Worm (Caenorhabditis elegans) whole organism, young adult: Measurements from ENCODE around the gene F07H5.10.
A peak's percentile ranks its signal among the peaks of the same experiment; 100 is the strongest.

Experiments used
- B0019.2 ChIP-seq: fragments of 200-800 bp; sonication (Bioruptor generic); conservative IDR thresholded peaks from 2 replicates; pipeline ENCODE4 v1.3.6; 2022; ENCODE audit warnings: missing genetic modification reagents, missing genetic modification characterization, missing compliant biosample characterization
- F10E7.11 ChIP-seq: sonication (generic microtip); optimal IDR thresholded peaks from 2 replicates; lab custom pipeline; 2017; ENCODE audit warnings: mild to moderate bottlenecking, missing genetic modification characterization, moderate library complexity, missing compliant biosample characterization
- F37B4.10 ChIP-seq: fragments of 200-800 bp; sonication (Bioruptor generic); IDR thresholded peaks from 2 replicates; pipeline ENCODE4 v1.3.6; 2022; ENCODE audit warnings: missing genetic modification characterization, missing compliant biosample characterization
- F49E8.2 ChIP-seq: sonication (generic microtip); optimal IDR thresholded peaks from 3 replicates; lab custom pipeline; 2017; ENCODE audit warnings: missing genetic modification characterization, mild to moderate bottlenecking, missing compliant biosample characterization, antibody characterized with exemption, moderate library complexity; ENCODE audit not compliant: insufficient read depth
- T07F8.4 ChIP-seq: sonication (generic microtip); optimal IDR thresholded peaks from 2 replicates; lab custom pipeline; 2016; ENCODE audit warnings: mild to moderate bottlenecking, missing genetic modification characterization, moderate library complexity, missing compliant biosample characterization
- Y95B8A.8 ChIP-seq: fragments of 200-800 bp; sonication (Bioruptor generic); IDR thresholded peaks from 2 replicates; pipeline ENCODE4 v1.3.6; 2022; ENCODE audit warnings: missing genetic modification reagents, missing genetic modification characterization, missing compliant biosample characterization
- atf-7 ChIP-seq: sonication (generic microtip); optimal IDR thresholded peaks from 2 replicates; lab custom pipeline; 2017; ENCODE audit warnings: mild to moderate bottlenecking, missing genetic modification characterization, missing compliant biosample characterization
- bed-2 ChIP-seq: fragments of 200-800 bp; sonication (Bioruptor generic); IDR thresholded peaks from 2 replicates; pipeline ENCODE4 v1.3.6; 2022; ENCODE audit warnings: missing genetic modification reagents, missing genetic modification characterization, missing compliant biosample characterization
- cebp-2 ChIP-seq: fragments of 200-800 bp; sonication (Bioruptor generic); IDR thresholded peaks from 2 replicates; pipeline ENCODE4 v1.3.6; 2022; ENCODE audit warnings: missing genetic modification characterization, missing compliant biosample characterization
- ceh-27 ChIP-seq: fragments of 200-800 bp; sonication (Bioruptor generic); optimal IDR thresholded peaks from 2 replicates; lab custom pipeline; 2018; ENCODE audit warnings: mild to moderate bottlenecking, missing genetic modification characterization, moderate library complexity, missing compliant biosample characterization
- ceh-91 ChIP-seq: fragments of 200-800 bp; sonication (Bioruptor generic); IDR thresholded peaks from 2 replicates; pipeline ENCODE4 v1.3.6; 2022; ENCODE audit warnings: missing genetic modification reagents, missing genetic modification characterization, missing compliant biosample characterization
- egl-44 ChIP-seq: fragments of 200-800 bp; sonication (Bioruptor generic); IDR thresholded peaks from 2 replicates; pipeline ENCODE4 v1.3.6; 2022; ENCODE audit warnings: missing genetic modification reagents, missing genetic modification characterization, missing compliant biosample characterization
- fkh-3 ChIP-seq: sonication (generic microtip); optimal IDR thresholded peaks from 2 replicates; lab custom pipeline; 2016; ENCODE audit warnings: mild to moderate bottlenecking, missing genetic modification characterization, missing compliant biosample characterization
- let-607 ChIP-seq, 2 experiments: fragments of 200-800 bp in 1 of 2; sonication (Bioruptor generic) in 1 of 2; sonication (generic microtip) in 1 of 2; optimal IDR thresholded peaks; 2 replicates each; lab custom pipeline; 2016 to 2018; ENCODE audit warnings: mild to moderate bottlenecking in 2 of 2, missing compliant biosample characterization in 2 of 2, missing genetic modification characterization in 2 of 2, moderate library complexity in 2 of 2, missing genotype in 1 of 2
- lin-26 ChIP-seq: fragments of 200-800 bp; sonication (Bioruptor generic); IDR thresholded peaks from 2 replicates; pipeline ENCODE4 v1.3.6; 2022; ENCODE audit warnings: missing genetic modification reagents, missing genetic modification characterization, missing compliant biosample characterization
- lin-40 ChIP-seq: sonication (generic microtip); optimal IDR thresholded peaks from 2 replicates; lab custom pipeline; 2016; ENCODE audit warnings: missing genetic modification characterization, mild to moderate bottlenecking, missing compliant biosample characterization, missing genotype, missing genetic modification reagents
- lsy-27 ChIP-seq: sonication (generic microtip); optimal IDR thresholded peaks from 2 replicates; lab custom pipeline; 2017; ENCODE audit warnings: missing genetic modification characterization, mild to moderate bottlenecking, missing compliant biosample characterization, antibody characterized with exemption, missing genotype, borderline replicate concordance; ENCODE audit not compliant: insufficient read depth
- madf-8 ChIP-seq: fragments of 200-800 bp; sonication (Bioruptor generic); conservative IDR thresholded peaks from 2 replicates; pipeline ENCODE4 v1.3.6; 2022; ENCODE audit warnings: missing genetic modification reagents, missing genetic modification characterization, missing compliant biosample characterization
- mxl-1 ChIP-seq: sonication (generic microtip); optimal IDR thresholded peaks from 2 replicates; lab custom pipeline; 2016; ENCODE audit warnings: missing genetic modification characterization, missing compliant biosample characterization
- nfya-1 ChIP-seq: sonication (generic microtip); optimal IDR thresholded peaks from 2 replicates; lab custom pipeline; 2017; ENCODE audit warnings: antibody characterized with exemption, missing compliant biosample characterization, missing genetic modification characterization, borderline replicate concordance; ENCODE audit not compliant: insufficient read depth
- nfya-2 ChIP-seq: fragments of 200-800 bp; sonication (Bioruptor generic); IDR thresholded peaks from 2 replicates; pipeline ENCODE4 v1.3.6; 2022; ENCODE audit warnings: missing genetic modification reagents, missing genetic modification characterization, missing compliant biosample characterization
- nfyb-1 ChIP-seq: fragments of 200-800 bp; sonication (Bioruptor generic); IDR thresholded peaks from 2 replicates; pipeline ENCODE4 v1.3.6; 2022; ENCODE audit warnings: missing genetic modification reagents, missing genetic modification characterization, missing compliant biosample characterization
- nhr-27 ChIP-seq: fragments of 200-800 bp; sonication (Bioruptor generic); optimal IDR thresholded peaks from 2 replicates; lab custom pipeline; 2018; ENCODE audit warnings: mild to moderate bottlenecking, missing genetic modification characterization, moderate library complexity, missing compliant biosample characterization
- nhr-90 ChIP-seq: sonication (generic microtip); optimal IDR thresholded peaks from 2 replicates; lab custom pipeline; 2016; ENCODE audit warnings: missing genotype, mild to moderate bottlenecking, missing genetic modification characterization, missing compliant biosample characterization
- pha-4 ChIP-seq: fragments of 150-350 bp; sonication (generic microtip); optimal IDR thresholded peaks from 2 replicates; lab custom pipeline; 2014; ENCODE audit warnings: missing biosample characterization, missing genetic modification reagents, missing genetic modification characterization
- rpc-1 ChIP-seq, 2 experiments: fragments of 150-350 bp in 1 of 2; sonication (generic microtip) in 1 of 2; optimal IDR thresholded peaks; 2 replicates each; lab custom pipeline; 2014 to 2018; ENCODE audit warnings: missing biosample characterization in 1 of 2, missing genetic modification characterization in 1 of 2, missing genetic modification reagents in 1 of 2, missing genotype in 1 of 2
- sea-2 ChIP-seq: fragments of 200-800 bp; sonication (Bioruptor generic); IDR thresholded peaks from 2 replicates; pipeline ENCODE4 v1.3.6; 2022; ENCODE audit warnings: missing genetic modification characterization, missing compliant biosample characterization
- snpc-1.1 ChIP-seq: sonication (generic microtip); optimal IDR thresholded peaks from 2 replicates; lab custom pipeline; 2017; ENCODE audit warnings: missing genetic modification characterization, mild to moderate bottlenecking, missing compliant biosample characterization, antibody characterized with exemption, moderate library complexity, missing genotype, missing genetic modification reagents; ENCODE audit not compliant: insufficient read depth
- snpc-3.4 ChIP-seq: sonication (generic microtip); optimal IDR thresholded peaks from 2 replicates; lab custom pipeline; 2017; ENCODE audit warnings: missing genetic modification characterization, mild to moderate bottlenecking, missing compliant biosample characterization, antibody characterized with exemption, moderate library complexity, missing genotype, missing genetic modification reagents
- somi-1 ChIP-seq: fragments of 200-800 bp; sonication (Bioruptor generic); optimal IDR thresholded peaks from 2 replicates; lab custom pipeline; 2018; ENCODE audit warnings: mild to moderate bottlenecking, missing genetic modification characterization, missing compliant biosample characterization
- sptf-2 ChIP-seq: fragments of 200-800 bp; sonication (Bioruptor generic); optimal IDR thresholded peaks from 2 replicates; lab custom pipeline; 2018; ENCODE audit warnings: mild to moderate bottlenecking, missing genetic modification characterization, missing compliant biosample characterization
- zfh-2 ChIP-seq: fragments of 200-800 bp; sonication (Bioruptor generic); conservative IDR thresholded peaks from 2 replicates; pipeline ENCODE4 v1.3.6; 2022; ENCODE audit warnings: missing genetic modification reagents, missing genetic modification characterization, missing compliant biosample characterization
- zim-3 ChIP-seq: sonication (generic microtip); optimal IDR thresholded peaks from 2 replicates; lab custom pipeline; 2017; ENCODE audit warnings: mild to moderate bottlenecking, missing genetic modification characterization, moderate library complexity, missing compliant biosample characterization
- ztf-26 ChIP-seq: sonication (generic microtip); optimal IDR thresholded peaks from 2 replicates; lab custom pipeline; 2017; ENCODE audit warnings: missing genetic modification characterization, missing compliant biosample characterization
- ztf-6 ChIP-seq: fragments of 200-800 bp; sonication (Bioruptor generic); IDR thresholded peaks from 2 replicates; pipeline ENCODE4 v1.3.6; 2022; ENCODE audit warnings: missing genetic modification reagents, missing genetic modification characterization, missing compliant biosample characterization

F07H5.10 gene

DNA sequence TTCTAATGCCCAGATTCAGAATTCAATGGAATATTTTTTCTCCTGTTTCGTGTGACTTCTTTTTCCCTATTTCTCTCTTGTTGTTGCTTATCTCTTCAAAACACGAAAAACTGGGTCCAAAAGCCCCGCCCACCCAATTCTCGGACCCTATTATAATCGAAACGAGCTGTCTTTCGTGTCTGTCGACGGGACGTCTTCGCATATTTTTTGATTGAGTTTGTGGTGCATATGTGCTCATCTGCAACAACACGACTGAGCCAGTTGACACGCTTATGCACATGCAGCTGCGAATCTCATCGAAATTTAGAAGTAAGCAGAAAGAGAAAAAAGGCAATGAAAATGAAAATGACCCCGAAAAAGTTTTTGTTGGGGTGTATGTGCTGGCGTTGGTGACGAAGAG, 22.5 kb upstream of the F07H5.10 start:
- TF ChIP-seq nfyb-1, result no peak
- TF ChIP-seq nfya-2 (GFP tag; lab: Robert Waterston, UW), result no peak
- no peak for TF ChIP-seq nfya-1 (tag; lab: Kevin White, UChicago)
- TF ChIP-seq madf-8 (GFP tag; lab: Robert Waterston, UW), result no peak
- TF ChIP-seq cebp-2, result no peak
- TF ChIP-seq let-607 (tag; optimal IDR thresholded peaks at IDR 0.05; lab: Kevin White, UChicago), result no peak
- TF ChIP-seq bed-2 (GFP tag; lab: Robert Waterston, UW), result no peak
- no peak for TF ChIP-seq pha-4 (tag; lab: Kevin White, UChicago)
- no peak for TF ChIP-seq nhr-90 (tag; lab: Kevin White, UChicago)

DNA sequence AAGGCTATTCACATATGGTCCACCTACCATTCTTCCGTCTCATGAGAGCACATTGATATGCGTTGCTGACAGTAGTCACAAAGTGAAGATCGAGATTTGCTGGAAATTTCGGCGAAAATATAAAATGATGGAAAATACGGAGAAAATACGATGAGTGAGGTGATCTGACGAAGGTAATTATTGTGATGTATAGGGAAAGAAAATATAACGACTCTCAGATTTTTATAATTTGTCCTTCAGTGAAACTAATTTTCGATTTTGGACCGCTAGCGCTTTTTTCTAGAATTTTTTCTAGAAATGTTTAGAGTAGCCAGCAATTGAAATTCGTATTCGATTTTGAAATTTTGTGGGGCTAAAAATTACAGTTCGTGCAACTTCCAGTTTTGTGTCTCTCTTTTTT, 20.8 kb upstream of the F07H5.10 start, which contains the start of gene F46C5.2:
Gene F46C5.2, minus strand, starts transcription at position 101 of the 400 bp plus-strand sequence.
- TF ChIP-seq zim-3 (tag; lab: Kevin White, UChicago) (no peak), fkh-3 (tag; lab: Kevin White, UChicago) (no peak), snpc-3.4 (no peak), ceh-91 (GFP tag; lab: Robert Waterston, UW) (no peak), ztf-6 (GFP tag; lab: Robert Waterston, UW) (no peak), nhr-27 (tag; lab: Kevin White, UChicago) (no peak), mxl-1 (tag; lab: Kevin White, UChicago) (no peak), cebp-2 (no peak), F37B4.10 (GFP tag; lab: Robert Waterston, UW) (no peak), sptf-2 (GFP tag; lab: Kevin White, UChicago) (no peak), zfh-2 (no peak), nfya-1 (tag; lab: Kevin White, UChicago) (no peak), atf-7 (no peak), nhr-90 (tag; lab: Kevin White, UChicago) (no peak), Y95B8A.8 (GFP tag; lab: Robert Waterston, UW) (no peak), B0019.2 (GFP tag; lab: Robert Waterston, UW) (no peak)

DNA sequence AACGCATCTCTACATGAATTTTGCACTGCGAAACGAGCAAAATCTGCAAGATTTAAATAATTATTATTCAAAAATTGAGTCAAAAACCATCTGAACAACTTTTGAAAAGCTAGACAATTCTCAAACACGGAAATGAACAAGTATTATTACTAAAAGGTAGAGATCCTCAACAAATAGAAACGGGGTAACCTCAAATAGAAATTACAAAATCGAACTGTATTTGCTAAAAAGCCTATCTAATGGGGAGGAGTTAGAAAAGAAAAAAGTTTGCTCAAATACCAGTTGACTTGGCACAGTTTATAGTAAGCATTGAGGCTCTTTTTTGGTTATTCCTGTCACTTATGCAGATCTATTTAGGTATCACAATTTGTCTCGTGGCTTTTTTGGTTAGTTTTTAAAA, 17.4 kb upstream of the F07H5.10 start, which contains the start of gene nas-25:
Gene nas-25, plus strand, starts transcription at position 301 of the 400 bp plus-strand sequence.
- TF ChIP-seq lsy-27 (tag; lab: Kevin White, UChicago), result no peak
- no peak for TF ChIP-seq egl-44 (GFP tag; lab: Robert Waterston, UW)
- TF ChIP-seq lin-40, result no peak
- TF ChIP-seq rpc-1 (optimal IDR thresholded peaks at IDR 0.05; lab: Kevin White, UChicago), result no peak
- no peak for TF ChIP-seq rpc-1 (tag; optimal IDR thresholded peaks at IDR 0.05; lab: Kevin White, UChicago)
- no peak for TF ChIP-seq F10E7.11

DNA sequence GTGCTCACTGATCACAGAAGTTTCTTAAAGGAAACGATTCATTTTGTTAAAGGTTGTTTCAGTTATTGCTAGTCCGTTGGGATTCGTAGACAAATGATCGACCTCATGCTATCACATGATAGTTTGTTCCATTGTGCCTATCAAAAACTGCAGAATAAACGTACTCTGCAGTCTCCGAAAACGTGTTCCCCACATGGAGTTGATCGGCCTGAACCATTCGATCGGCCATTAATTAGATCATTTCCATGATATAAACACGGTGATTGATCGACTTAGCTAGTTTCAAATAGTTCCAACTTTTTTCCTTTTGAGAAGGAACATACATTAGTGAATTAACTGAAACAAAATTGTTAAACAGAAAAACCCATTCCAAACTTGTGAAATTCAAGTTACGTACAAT, 14.3 kb upstream of the F07H5.10 start:
- TF ChIP-seq lsy-27 (tag; lab: Kevin White, UChicago) (no peak), ztf-26 (tag; lab: Kevin White, UChicago) (no peak), sea-2 (GFP tag; lab: Robert Waterston, UW) (no peak), F49E8.2 (tag; lab: Kevin White, UChicago) (no peak), B0019.2 (GFP tag; lab: Robert Waterston, UW) (no peak), snpc-1.1 (tag; lab: Kevin White, UChicago) (no peak), let-607 (tag; optimal IDR thresholded peaks at IDR 0.05; lab: Kevin White, UChicago) (no peak), T07F8.4 (no peak), ceh-27 (GFP tag; lab: Kevin White, UChicago) (no peak), somi-1 (GFP tag; lab: Kevin White, UChicago) (peak; percentile 19), zfh-2 (no peak), cebp-2 (no peak), lin-40 (peak; percentile 1), lin-26 (GFP tag; lab: Robert Waterston, UW) (no peak)
- TF ChIP-seq, all 124 proteins: peak for 2
